Worm (Caenorhabditis elegans) whole organism, L1 larva: ENCODE measurements around the gene ttbk-6.

Source experiments
- C04F5.9 ChIP-seq: sonication (generic microtip); optimal IDR thresholded peaks from 2 replicates; lab custom pipeline; 2016; ENCODE audit warnings: missing genetic modification characterization, missing compliant biosample characterization
- C16A3.4 ChIP-seq: fragments of 150-350 bp; optimal IDR thresholded peaks from 2 replicates; lab custom pipeline; 2014; ENCODE audit warnings: missing biosample characterization, missing genetic modification characterization
- F16B12.6 ChIP-seq: fragments of 150-350 bp; optimal IDR thresholded peaks from 2 replicates; lab custom pipeline; 2014; ENCODE audit warnings: missing biosample characterization, missing genetic modification characterization
- Y116A8C.19 ChIP-seq: sonication (generic microtip); optimal IDR thresholded peaks from 2 replicates; lab custom pipeline; 2016; ENCODE audit warnings: missing compliant biosample characterization, missing genetic modification characterization, borderline replicate concordance
- aly-2 ChIP-seq: fragments of 150-350 bp; optimal IDR thresholded peaks from 2 replicates; lab custom pipeline; 2014; ENCODE audit warnings: missing biosample characterization, missing genetic modification characterization
- ceh-8 ChIP-seq: fragments of 200-800 bp; sonication (Bioruptor generic); optimal IDR thresholded peaks from 2 replicates; lab custom pipeline; 2018; ENCODE audit warnings: mild to moderate bottlenecking, missing genetic modification characterization, moderate library complexity, missing compliant biosample characterization
- ceh-82 ChIP-seq, 3 experiments: fragments of 150-350 bp in 1 of 3; sonication (generic microtip) in 2 of 3; optimal IDR thresholded peaks; 2 replicates each; lab custom pipeline; 2014 to 2017; ENCODE audit warnings: missing biosample characterization in 3 of 3, missing genetic modification characterization in 3 of 3
- ces-1 ChIP-seq: fragments of 150-350 bp; optimal IDR thresholded peaks from 2 replicates; lab custom pipeline; 2014; ENCODE audit warnings: missing biosample characterization, missing genetic modification reagents, missing genetic modification characterization
- dpl-1 ChIP-seq, 3 experiments: fragments of 150-350 bp in 2 of 3; sonication (generic microtip) in 1 of 3; optimal IDR thresholded peaks; 2 replicates each; lab custom pipeline; 2014 to 2017; ENCODE audit warnings: missing biosample characterization in 3 of 3, missing genetic modification characterization in 3 of 3, missing genetic modification reagents in 3 of 3
- dsc-1 ChIP-seq: sonication (generic microtip); optimal IDR thresholded peaks from 2 replicates; lab custom pipeline; 2016; ENCODE audit warnings: mild to moderate bottlenecking, missing genetic modification characterization, missing compliant biosample characterization
- egl-13 ChIP-seq: sonication (generic microtip); optimal IDR thresholded peaks from 2 replicates; lab custom pipeline; 2016; ENCODE audit warnings: missing genotype, missing genetic modification reagents, missing genetic modification characterization, missing compliant biosample characterization
- elt-2 ChIP-seq: sonication (generic microtip); optimal IDR thresholded peaks from 2 replicates; lab custom pipeline; 2016; ENCODE audit warnings: missing genetic modification characterization, mild to moderate bottlenecking, inconsistent platforms, missing compliant biosample characterization, missing genetic modification reagents
- elt-3 ChIP-seq, 6 experiments: fragments of 150-350 bp in 1 of 6; sonication (generic microtip); optimal IDR thresholded peaks; 2 replicates each; lab custom pipeline; 2017 to 2018; ENCODE audit warnings: missing biosample characterization in 6 of 6, missing genetic modification characterization in 6 of 6, inconsistent platforms in 1 of 6
- ets-5 ChIP-seq: fragments of 200-800 bp; sonication (Bioruptor generic); IDR thresholded peaks from 2 replicates; pipeline ENCODE4 v1.3.6; 2022; ENCODE audit warnings: missing genetic modification characterization, missing compliant biosample characterization
- fkh-4 ChIP-seq: sonication (generic microtip); optimal IDR thresholded peaks from 2 replicates; lab custom pipeline; 2016; ENCODE audit warnings: missing compliant biosample characterization, missing genetic modification characterization, borderline replicate concordance
- fkh-8 ChIP-seq: sonication (generic microtip); optimal IDR thresholded peaks from 2 replicates; lab custom pipeline; 2016; ENCODE audit warnings: mild to moderate bottlenecking, missing genetic modification characterization, missing compliant biosample characterization
- fos-1 ChIP-seq: fragments of 150-350 bp; optimal IDR thresholded peaks from 2 replicates; lab custom pipeline; 2014; ENCODE audit warnings: missing biosample characterization, missing genetic modification characterization
- grh-1 ChIP-seq: fragments of 200-800 bp; sonication (Bioruptor generic); IDR thresholded peaks from 2 replicates; pipeline ENCODE4 v1.3.6; 2022; ENCODE audit warnings: missing genetic modification reagents, missing genetic modification characterization, missing compliant biosample characterization
- hlh-17 ChIP-seq: fragments of 200-800 bp; sonication (Bioruptor generic); optimal IDR thresholded peaks from 2 replicates; lab custom pipeline; 2018; ENCODE audit warnings: missing genetic modification characterization, mild to moderate bottlenecking, missing compliant biosample characterization, moderate library complexity, borderline replicate concordance
- hpl-2 ChIP-seq: fragments of 150-350 bp; optimal IDR thresholded peaks from 2 replicates; lab custom pipeline; 2014; ENCODE audit warnings: missing biosample characterization, missing genetic modification reagents, missing genetic modification characterization
- isw-1 ChIP-seq: fragments of 200-800 bp; sonication (Bioruptor generic); IDR thresholded peaks from 2 replicates; pipeline ENCODE4 v1.3.6; 2022; ENCODE audit warnings: missing genetic modification characterization, missing compliant biosample characterization
- jun-1 ChIP-seq: fragments of 150-350 bp; optimal IDR thresholded peaks from 2 replicates; lab custom pipeline; 2014; ENCODE audit warnings: missing biosample characterization, missing genetic modification reagents, missing genetic modification characterization
- lin-14 ChIP-seq: fragments of 200-800 bp; sonication (Bioruptor generic); optimal IDR thresholded peaks from 2 replicates; lab custom pipeline; 2018; ENCODE audit warnings: mild to moderate bottlenecking, missing genetic modification characterization, moderate library complexity, missing compliant biosample characterization
- lin-39 ChIP-seq: fragments of 150-350 bp; optimal IDR thresholded peaks from 2 replicates; lab custom pipeline; 2014; ENCODE audit warnings: missing biosample characterization, missing genetic modification reagents, missing genetic modification characterization
- lsy-2 ChIP-seq, 2 experiments: fragments of 150-350 bp; optimal IDR thresholded peaks; 2 replicates each; lab custom pipeline; 2014; ENCODE audit warnings: missing biosample characterization in 2 of 2, missing genetic modification characterization in 2 of 2
- mab-9 ChIP-seq: fragments of 200-800 bp; sonication (Bioruptor generic); IDR thresholded peaks from 2 replicates; pipeline ENCODE4 v1.3.6; 2022; ENCODE audit warnings: missing genetic modification reagents, missing genetic modification characterization, missing compliant biosample characterization
- mep-1 ChIP-seq: fragments of 150-350 bp; optimal IDR thresholded peaks from 2 replicates; lab custom pipeline; 2014; ENCODE audit warnings: missing biosample characterization, missing genetic modification characterization
- nhr-28 ChIP-seq: fragments of 150-350 bp; optimal IDR thresholded peaks from 2 replicates; lab custom pipeline; 2014; ENCODE audit warnings: missing biosample characterization, missing genetic modification characterization
- nhr-76 ChIP-seq: sonication (generic microtip); optimal IDR thresholded peaks from 2 replicates; lab custom pipeline; 2017; ENCODE audit warnings: missing biosample characterization, missing genetic modification characterization
- nhr-77 ChIP-seq: fragments of 150-350 bp; optimal IDR thresholded peaks from 2 replicates; lab custom pipeline; 2014; ENCODE audit warnings: missing biosample characterization, missing genetic modification characterization
- nhr-85 ChIP-seq: sonication (generic microtip); peaks from one replicate; lab custom pipeline; 2016; ENCODE audit warnings: missing genetic modification characterization, inconsistent platforms, missing compliant biosample characterization
- nhr-90 ChIP-seq: sonication (generic microtip); optimal IDR thresholded peaks from 2 replicates; lab custom pipeline; 2016; ENCODE audit warnings: mild to moderate bottlenecking, missing genetic modification characterization, missing compliant biosample characterization; ENCODE audit not compliant: poor library complexity
- pax-3 ChIP-seq: fragments of 200-800 bp; sonication (Bioruptor generic); optimal IDR thresholded peaks from 2 replicates; lab custom pipeline; 2018; ENCODE audit warnings: mild to moderate bottlenecking, missing genetic modification characterization, moderate library complexity, missing compliant biosample characterization
- skn-1 ChIP-seq: fragments of 150-350 bp; optimal IDR thresholded peaks from 2 replicates; lab custom pipeline; 2014; ENCODE audit warnings: missing biosample characterization, missing genetic modification characterization
- snpc-4 ChIP-seq: fragments of 150-350 bp; optimal IDR thresholded peaks from 2 replicates; lab custom pipeline; 2014; ENCODE audit warnings: missing biosample characterization, missing genetic modification characterization
- sptf-1 ChIP-seq: fragments of 150-350 bp; optimal IDR thresholded peaks from 2 replicates; lab custom pipeline; 2014; ENCODE audit warnings: missing biosample characterization, missing genetic modification characterization
- sup-37 ChIP-seq: fragments of 200-800 bp; sonication (Bioruptor generic); optimal IDR thresholded peaks from 2 replicates; lab custom pipeline; 2018; ENCODE audit warnings: mild to moderate bottlenecking, missing genetic modification characterization, missing compliant biosample characterization
- swsn-7 ChIP-seq: sonication (generic microtip); optimal IDR thresholded peaks from 2 replicates; lab custom pipeline; 2016; ENCODE audit warnings: missing genetic modification characterization, missing compliant biosample characterization
- tbx-2 ChIP-seq: sonication (generic microtip); optimal IDR thresholded peaks from 2 replicates; lab custom pipeline; 2016; ENCODE audit warnings: missing genetic modification characterization, missing compliant biosample characterization
- tlp-1 ChIP-seq: fragments of 150-350 bp; optimal IDR thresholded peaks from 2 replicates; lab custom pipeline; 2014; ENCODE audit warnings: missing biosample characterization, missing genetic modification characterization
- unc-62 ChIP-seq: fragments of 150-350 bp; optimal IDR thresholded peaks from 2 replicates; lab custom pipeline; 2014; ENCODE audit warnings: missing biosample characterization, missing genetic modification reagents, missing genetic modification characterization
- unc-86 ChIP-seq: sonication (generic microtip); optimal IDR thresholded peaks from 2 replicates; lab custom pipeline; 2016; ENCODE audit warnings: missing genetic modification characterization, missing compliant biosample characterization
- xbp-1 ChIP-seq: sonication (generic microtip); optimal IDR thresholded peaks from 2 replicates; lab custom pipeline; 2016; ENCODE audit warnings: missing genetic modification characterization, missing compliant biosample characterization
- zip-4 ChIP-seq: fragments of 200-800 bp; sonication (Bioruptor generic); optimal IDR thresholded peaks from 2 replicates; lab custom pipeline; 2018; ENCODE audit warnings: mild to moderate bottlenecking, missing genetic modification characterization, moderate library complexity, missing compliant biosample characterization
- ztf-11 ChIP-seq, 2 experiments: sonication (generic microtip); optimal IDR thresholded peaks; 2 replicates each; lab custom pipeline; 2016 to 2017; ENCODE audit warnings: missing genetic modification characterization in 2 of 2, missing biosample characterization in 1 of 2, missing compliant biosample characterization in 1 of 2

ttbk-6 gene

DNA sequence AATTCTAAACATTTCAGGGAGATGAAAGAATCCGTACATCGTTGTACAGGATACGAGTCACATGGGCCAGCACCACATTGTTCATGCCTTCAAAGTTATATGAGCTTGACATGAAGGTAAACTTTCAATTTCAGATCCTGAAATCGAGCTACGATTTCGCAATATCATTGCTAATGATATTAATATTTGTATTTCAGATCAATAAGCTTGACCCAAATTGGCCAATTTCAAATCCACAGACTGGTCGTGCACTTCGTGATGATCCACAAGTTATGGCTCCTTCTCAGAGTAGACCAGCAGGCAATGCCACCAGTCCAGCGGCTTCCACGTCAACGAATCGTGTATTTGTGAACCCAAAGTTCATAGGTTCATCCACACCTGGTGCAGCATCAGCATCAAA lies 48.1 kb upstream of the ttbk-6 start:
- TF ChIP-seq swsn-7 (tag; lab: Kevin White, UChicago) (no peak), dpl-1 (GFP tag; optimal IDR thresholded peaks at IDR 0.05; lab: Kevin White, UChicago) (no peak), ets-5 (GFP tag; lab: Robert Waterston, UW) (no peak), ces-1 (GFP tag; lab: Kevin White, UChicago) (no peak), lin-14 (GFP tag; lab: Kevin White, UChicago) (no peak), skn-1 (no peak), nhr-90 (tag; lab: Kevin White, UChicago) (no peak), dsc-1 (no peak), hlh-17 (GFP tag; lab: Kevin White, UChicago) (no peak), hpl-2 (GFP tag; lab: Kevin White, UChicago) (no peak), pax-3 (tag; lab: Kevin White, UChicago) (no peak), xbp-1 (no peak), snpc-4 (no peak), unc-86 (no peak), isw-1 (no peak), ceh-82 (tag; optimal IDR thresholded peaks at IDR 0.05; lab: Kevin White, UChicago) (no peak), unc-62 (no peak), F16B12.6 (tag; lab: Kevin White, UChicago) (no peak)
- TF ChIP-seq, all 84 proteins: peak for 0

DNA sequence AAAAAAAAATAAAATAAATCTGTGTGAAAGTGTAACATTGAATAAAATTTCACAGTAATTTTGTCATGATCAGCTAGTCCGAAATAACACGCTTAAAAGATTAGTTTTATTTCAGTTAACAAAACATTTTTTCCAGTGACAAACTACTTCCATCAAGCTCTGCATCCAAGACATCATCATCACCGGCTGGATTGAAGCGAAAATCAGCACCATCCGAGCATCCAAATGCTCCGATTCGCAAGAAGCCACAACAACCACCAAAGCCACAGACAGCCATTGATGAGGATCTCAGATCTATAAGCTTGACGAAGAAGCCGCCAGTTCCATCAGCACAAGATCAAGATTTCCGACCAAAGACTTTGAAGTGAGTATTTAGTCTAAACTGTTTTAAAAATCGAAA lies 47.3 kb upstream of the ttbk-6 start:
- TF ChIP-seq nhr-28 (tag; lab: Kevin White, UChicago) (no peak), ztf-11 (tag; optimal IDR thresholded peaks at IDR 0.05; lab: Kevin White, UChicago) (no peak), lin-14 (GFP tag; lab: Kevin White, UChicago) (no peak), sptf-1 (no peak), tlp-1 (tag; lab: Kevin White, UChicago) (no peak), C04F5.9 (no peak), hpl-2 (GFP tag; lab: Kevin White, UChicago) (no peak), unc-86 (no peak)
- TF ChIP-seq, all 84 proteins: peak for 0

DNA sequence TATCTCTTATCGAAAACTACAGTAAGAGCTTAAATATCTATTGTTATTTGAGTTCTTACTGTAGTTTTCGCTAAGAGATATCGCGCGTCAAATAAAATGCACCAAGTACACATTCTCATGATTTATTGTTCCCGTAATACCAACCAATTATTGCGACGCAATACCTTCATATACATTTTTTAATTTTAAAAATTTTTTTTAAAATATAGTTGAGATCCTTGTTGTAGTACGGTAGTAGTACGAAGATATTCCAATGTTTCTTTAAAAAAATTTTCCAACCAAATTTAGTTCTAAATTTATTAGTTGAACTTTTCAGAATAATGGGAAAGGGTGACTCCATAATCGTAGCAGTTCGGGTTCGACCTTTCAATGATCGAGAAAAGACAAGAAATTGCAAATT lies 43.9 kb upstream of the ttbk-6 start, which contains the start of gene klp-6:
klp-6 (plus strand) TSS at position 301 of the 400 bp plus-strand sequence.
- no peak for TF ChIP-seq hpl-2 (GFP tag; lab: Kevin White, UChicago)
- TF ChIP-seq elt-2 (tag; lab: Kevin White, UChicago) = no peak
- TF ChIP-seq ceh-8 = no peak
- no peak for TF ChIP-seq lin-39 (tag; lab: Kevin White, UChicago)
- TF ChIP-seq dpl-1 (GFP tag; optimal IDR thresholded peaks at IDR 0.05; lab: Kevin White, UChicago) = no peak
- TF ChIP-seq Y116A8C.19 (tag; lab: Kevin White, UChicago) = no peak
- no peak for TF ChIP-seq tlp-1 (tag; lab: Kevin White, UChicago)
- no peak for TF ChIP-seq nhr-76 (tag; lab: Kevin White, UChicago)
- TF ChIP-seq skn-1 = no peak

DNA sequence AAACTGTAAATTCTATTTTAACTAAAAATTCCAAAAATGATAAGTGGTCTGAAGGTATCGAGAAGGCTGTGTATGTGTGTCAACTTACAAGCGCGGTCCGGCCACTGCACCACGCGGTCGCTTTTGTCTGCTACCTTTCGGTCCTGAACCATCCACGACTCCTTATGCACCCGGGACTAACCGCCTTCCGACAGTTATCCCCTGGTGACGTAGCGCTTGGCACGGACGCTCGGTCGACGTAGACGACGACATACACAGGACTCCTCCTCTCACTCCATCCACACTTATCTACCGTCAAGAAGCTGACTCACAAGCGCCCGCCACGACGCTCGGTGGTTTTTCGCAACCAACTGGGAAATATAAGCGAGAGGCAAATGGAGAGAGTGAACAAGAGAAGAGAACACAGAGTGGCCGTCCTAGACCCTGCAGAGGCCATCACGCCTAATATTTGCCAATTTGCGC lies 43.1 kb upstream of the ttbk-6 start:
- TF ChIP-seq fkh-8 (tag; lab: Kevin White, UChicago) = peak; percentile 69
- peak; percentile 15 to 29 (median 28) for TF ChIP-seq dpl-1 (GFP tag; optimal IDR thresholded peaks at IDR 0.05; lab: Kevin White, UChicago)
- TF ChIP-seq swsn-7 (tag; lab: Kevin White, UChicago) = peak; percentile 79
- peak; percentile 8 for TF ChIP-seq fkh-4 (tag; lab: Kevin White, UChicago)
- peak; percentile 41 for TF ChIP-seq fos-1
- peak; percentile 80 for TF ChIP-seq dsc-1
- TF ChIP-seq lsy-2 (tag; optimal IDR thresholded peaks at IDR 0.05; lab: Kevin White, UChicago) = peak; percentile 43 to 79
- TF ChIP-seq nhr-77 (tag; lab: Kevin White, UChicago) = peak; percentile 67
- peak; percentile 79 for TF ChIP-seq nhr-85 (tag; lab: Kevin White, UChicago)
- TF ChIP-seq ceh-8 = peak; percentile 71
- peak in 1 of 6 experiments; percentile 16 for TF ChIP-seq elt-3 (tag; optimal IDR thresholded peaks at IDR 0.05; lab: Kevin White, UChicago)
- TF ChIP-seq jun-1 (tag; lab: Kevin White, UChicago) = peak; percentile 77
- peak; percentile 86 for TF ChIP-seq nhr-90 (tag; lab: Kevin White, UChicago)
- 0 out of 2 replicates have a peak, but pooled peaks have one; percentile 35 for TF ChIP-seq grh-1
- TF ChIP-seq xbp-1 = peak; percentile 66
- peak; percentile 83 for TF ChIP-seq sup-37
- peak; percentile 15 for TF ChIP-seq C04F5.9
- TF ChIP-seq mab-9 = peak; percentile 75
- TF ChIP-seq aly-2 (tag; lab: Kevin White, UChicago) = peak; percentile 64
- TF ChIP-seq skn-1 = peak; percentile 16
- peak; percentile 70 for TF ChIP-seq egl-13 (tag; lab: Kevin White, UChicago)
- TF ChIP-seq tbx-2 (tag; lab: Kevin White, UChicago) = peak; percentile 71
- peak; percentile 51 for TF ChIP-seq zip-4
- TF ChIP-seq elt-2 (tag; lab: Kevin White, UChicago) = peak; percentile 57
- peak; percentile 55 for TF ChIP-seq C16A3.4
- peak; percentile 67 for TF ChIP-seq mep-1
